Fruit fly (Drosophila melanogaster) whole organism, embryonic: ENCODE data around the gene CG31638.

ENCODE experiments used
- BEAF-32 ChIP-seq: fragments of 200-800 bp; sonication (Bioruptor generic); optimal IDR thresholded peaks from 3 replicates; lab custom pipeline; 2017; ENCODE audit warnings: missing biosample characterization, missing genetic modification characterization, mild to moderate bottlenecking, moderate library complexity, missing genetic modification reagents
- Bdp1 ChIP-seq: fragments of 200-800 bp; sonication (Bioruptor generic); optimal IDR thresholded peaks from 3 replicates; lab custom pipeline; 2016; ENCODE audit warnings: missing biosample characterization, missing genetic modification characterization
- CG11085 ChIP-seq: fragments of 200-800 bp; sonication (Bioruptor generic); IDR thresholded peaks from 2 replicates; pipeline ENCODE4 v1.3.6; 2022; ENCODE audit warnings: missing biosample characterization, missing genetic modification characterization
- CG11695 ChIP-seq: fragments of 200-800 bp; sonication (Bioruptor generic); IDR thresholded peaks from 3 replicates; pipeline ENCODE4 v1.3.6; 2022; ENCODE audit warnings: missing biosample characterization, missing genetic modification characterization
- CG13123 ChIP-seq: fragments of 200-800 bp; sonication (Bioruptor generic); optimal IDR thresholded peaks from 2 replicates; lab custom pipeline; 2016; ENCODE audit warnings: missing biosample characterization, missing genetic modification characterization
- CG14050 ChIP-seq: fragments of 200-800 bp; sonication (Bioruptor generic); IDR thresholded peaks from 3 replicates; pipeline ENCODE4 v1.3.6; 2022; ENCODE audit warnings: missing biosample characterization, missing genetic modification characterization
- CG15073 ChIP-seq: fragments of 200-800 bp; sonication (Bioruptor generic); optimal IDR thresholded peaks from 2 replicates; lab custom pipeline; 2016; ENCODE audit warnings: missing biosample characterization, missing genetic modification characterization
- CG15479 ChIP-seq: fragments of 200-800 bp; sonication (Bioruptor generic); optimal IDR thresholded peaks from 3 replicates; lab custom pipeline; 2019; ENCODE audit warnings: missing biosample characterization, mild to moderate bottlenecking, missing genetic modification characterization, moderate library complexity
- CG16779 ChIP-seq: fragments of 200-800 bp; sonication (Bioruptor generic); IDR thresholded peaks from 2 replicates; pipeline ENCODE4 v1.3.6; 2022; ENCODE audit warnings: missing biosample characterization, missing genetic modification characterization
- CG17829 ChIP-seq: fragments of 200-800 bp; optimal IDR thresholded peaks from 2 replicates; lab custom pipeline; 2019; ENCODE audit warnings: missing biosample characterization, mild to moderate bottlenecking, missing genetic modification characterization, moderate library complexity
- CG2199 ChIP-seq: fragments of 200-800 bp; sonication (Bioruptor generic); IDR thresholded peaks from 3 replicates; pipeline ENCODE4 v1.3.6; 2022; ENCODE audit warnings: missing biosample characterization, missing genetic modification characterization
- CG2875 ChIP-seq: fragments of 200-800 bp; sonication (Bioruptor generic); optimal IDR thresholded peaks from 2 replicates; lab custom pipeline; 2017; ENCODE audit warnings: missing biosample characterization, mild to moderate bottlenecking, missing genetic modification characterization, missing genetic modification reagents
- CG30020 ChIP-seq: fragments of 200-800 bp; optimal IDR thresholded peaks from 2 replicates; lab custom pipeline; 2019; ENCODE audit warnings: missing biosample characterization, mild to moderate bottlenecking, missing genetic modification characterization, moderate library complexity
- CG3281 ChIP-seq: fragments of 200-800 bp; sonication (Bioruptor generic); optimal IDR thresholded peaks from 3 replicates; lab custom pipeline; 2017; ENCODE audit warnings: missing biosample characterization, mild to moderate bottlenecking, missing genetic modification characterization
- CG4360 ChIP-seq: fragments of 200-800 bp; sonication (Bioruptor generic); IDR thresholded peaks from 2 replicates; pipeline ENCODE4 v1.3.6; 2022; ENCODE audit warnings: missing biosample characterization, missing genetic modification characterization
- CG4854 ChIP-seq: fragments of 200-800 bp; sonication (Bioruptor generic); optimal IDR thresholded peaks from 2 replicates; lab custom pipeline; 2016; ENCODE audit warnings: missing biosample characterization, missing genetic modification characterization, inconsistent platforms
- CG6272 ChIP-seq: fragments of 200-800 bp; sonication (Bioruptor generic); IDR thresholded peaks from 2 replicates; pipeline ENCODE4 v1.3.6; 2022; ENCODE audit warnings: missing biosample characterization, missing genetic modification characterization
- CG7357 ChIP-seq: fragments of 200-800 bp; sonication (Bioruptor generic); IDR thresholded peaks from 3 replicates; pipeline ENCODE4 v1.3.6; 2022; ENCODE audit warnings: missing biosample characterization, missing genetic modification characterization
- Dll ChIP-seq: fragments of 200-800 bp; sonication (Bioruptor generic); IDR thresholded peaks from 4 replicates; pipeline ENCODE4 v1.3.6; 2022; ENCODE audit warnings: missing biosample characterization, missing genetic modification characterization; ENCODE audit not compliant: partially characterized antibody
- Doc3 ChIP-seq: fragments of 200-800 bp; sonication (Bioruptor generic); IDR thresholded peaks from 3 replicates; pipeline ENCODE4 v1.3.6; 2022; ENCODE audit warnings: missing biosample characterization, missing genetic modification characterization; ENCODE audit not compliant: partially characterized antibody
- Dref ChIP-seq: fragments of 200-800 bp; sonication (Bioruptor generic); IDR thresholded peaks from 2 replicates; pipeline ENCODE4 v1.3.6; 2022; ENCODE audit warnings: missing biosample characterization, missing genetic modification characterization
- Ets65A ChIP-seq: fragments of 200-800 bp; sonication (Bioruptor generic); peaks from one replicate; lab custom pipeline; 2016; ENCODE audit warnings: missing biosample characterization, missing genetic modification characterization
- Fer1 ChIP-seq: fragments of 200-800 bp; sonication (Bioruptor generic); optimal IDR thresholded peaks from 2 replicates; lab custom pipeline; 2017; ENCODE audit warnings: missing biosample characterization, mild to moderate bottlenecking, missing genetic modification characterization
- H2.0 ChIP-seq: fragments of 200-800 bp; sonication (Bioruptor generic); IDR thresholded peaks from 2 replicates; pipeline ENCODE4 v1.3.6; 2022; ENCODE audit warnings: missing biosample characterization, missing genetic modification characterization
- HLH54F ChIP-seq: fragments of 200-800 bp; sonication (Bioruptor generic); optimal IDR thresholded peaks from 3 replicates; lab custom pipeline; 2016; ENCODE audit warnings: missing biosample characterization, missing genetic modification characterization
- Hmx ChIP-seq: fragments of 200-800 bp; sonication (Bioruptor generic); optimal IDR thresholded peaks from 2 replicates; lab custom pipeline; 2016; ENCODE audit warnings: missing biosample characterization, missing genetic modification characterization
- MBD-R2 ChIP-seq: fragments of 200-800 bp; sonication (Bioruptor generic); IDR thresholded peaks from 2 replicates; pipeline ENCODE4 v1.3.6; 2022; ENCODE audit warnings: missing biosample characterization, missing genetic modification characterization
- Max ChIP-seq: fragments of 200-800 bp; sonication (Bioruptor generic); optimal IDR thresholded peaks from 2 replicates; lab custom pipeline; 2016; ENCODE audit warnings: missing biosample characterization, mild to moderate bottlenecking, missing genetic modification characterization
- Meics ChIP-seq: fragments of 200-800 bp; sonication (Bioruptor generic); optimal IDR thresholded peaks from 2 replicates; lab custom pipeline; 2017; ENCODE audit warnings: missing biosample characterization, mild to moderate bottlenecking, missing genetic modification characterization
- Nf-YA ChIP-seq: fragments of 200-800 bp; sonication (Bioruptor generic); IDR thresholded peaks from 2 replicates; pipeline ENCODE4 v1.3.6; 2022; ENCODE audit warnings: missing biosample characterization, missing genetic modification characterization
- Oli ChIP-seq: fragments of 200-800 bp; sonication (Bioruptor generic); optimal IDR thresholded peaks from 2 replicates; lab custom pipeline; 2018; ENCODE audit warnings: missing biosample characterization, mild to moderate bottlenecking, missing genetic modification characterization, moderate library complexity
- TFAM ChIP-seq: fragments of 200-800 bp; sonication (Bioruptor generic); optimal IDR thresholded peaks from 2 replicates; lab custom pipeline; 2017; ENCODE audit warnings: missing biosample characterization, missing genetic modification characterization, inconsistent platforms
- Taf1 ChIP-seq: fragments of 200-800 bp; sonication (Bioruptor generic); IDR thresholded peaks from 2 replicates; pipeline ENCODE4 v1.3.6; 2022; ENCODE audit warnings: missing biosample characterization, missing genetic modification characterization
- Trl ChIP-seq, 3 experiments: fragments of >200 bp in 2 of 3; fragments of 200-800 bp in 1 of 3; sonication (Bioruptor generic) in 1 of 3; optimal IDR thresholded peaks; 2 replicates in 1 of 3; 3 replicates in 2 of 3; lab custom pipeline; 2016 to 2017; ENCODE audit warnings: missing biosample characterization in 1 of 3, missing genetic modification characterization in 1 of 3
- Xrp1 ChIP-seq: fragments of 200-800 bp; sonication (Bioruptor generic); IDR thresholded peaks from 2 replicates; pipeline ENCODE4 v1.3.6; 2022; ENCODE audit warnings: missing biosample characterization, missing genetic modification characterization
- al ChIP-seq: fragments of 200-800 bp; sonication (Bioruptor generic); IDR thresholded peaks from 2 replicates; pipeline ENCODE4 v1.3.6; 2022; ENCODE audit warnings: missing biosample characterization, missing genetic modification characterization
- ara ChIP-seq: fragments of 200-800 bp; sonication (Bioruptor generic); IDR thresholded peaks from 2 replicates; pipeline ENCODE4 v1.3.6; 2022; ENCODE audit warnings: missing biosample characterization, missing genetic modification characterization
- az2 ChIP-seq: fragments of 200-800 bp; sonication (Bioruptor generic); optimal IDR thresholded peaks from 3 replicates; lab custom pipeline; 2016; ENCODE audit warnings: missing biosample characterization, missing genetic modification characterization
- danr ChIP-seq: fragments of 200-800 bp; sonication (Bioruptor generic); IDR thresholded peaks from 2 replicates; pipeline ENCODE4 v1.3.6; 2022; ENCODE audit warnings: missing biosample characterization, missing genetic modification characterization
- dati ChIP-seq: fragments of 200-800 bp; sonication (Bioruptor generic); IDR thresholded peaks from 2 replicates; pipeline ENCODE4 v1.3.6; 2022; ENCODE audit warnings: missing biosample characterization, missing genetic modification characterization
- ewg ChIP-seq: fragments of 200-800 bp; sonication (Bioruptor generic); optimal IDR thresholded peaks from 3 replicates; lab custom pipeline; 2017; ENCODE audit warnings: mild to moderate bottlenecking, missing biosample characterization, missing genetic modification reagents, missing genetic modification characterization
- ftz-f1 ChIP-seq: fragments of 200-800 bp; sonication (Bioruptor generic); optimal IDR thresholded peaks from 2 replicates; lab custom pipeline; 2016; ENCODE audit warnings: missing biosample characterization, missing genetic modification characterization
- fu2 ChIP-seq: fragments of 200-800 bp; sonication (Bioruptor generic); optimal IDR thresholded peaks from 2 replicates; lab custom pipeline; 2016; ENCODE audit warnings: missing biosample characterization, missing genetic modification characterization
- gsb ChIP-seq: fragments of 200-800 bp; sonication (Bioruptor generic); IDR thresholded peaks from 2 replicates; pipeline ENCODE4 v1.3.6; 2022; ENCODE audit warnings: missing biosample characterization, missing genetic modification characterization
- hbn ChIP-seq: fragments of 200-800 bp; sonication (Bioruptor generic); IDR thresholded peaks from 2 replicates; pipeline ENCODE4 v1.3.6; 2022; ENCODE audit warnings: missing biosample characterization, missing genetic modification characterization; ENCODE audit not compliant: partially characterized antibody
- her ChIP-seq: fragments of 200-800 bp; sonication (Bioruptor generic); optimal IDR thresholded peaks from 2 replicates; lab custom pipeline; 2016; ENCODE audit warnings: missing biosample characterization, missing genetic modification characterization
- lbe ChIP-seq: fragments of 200-800 bp; sonication (Bioruptor generic); optimal IDR thresholded peaks from 2 replicates; lab custom pipeline; 2016; ENCODE audit warnings: missing biosample characterization, mild to moderate bottlenecking, missing genetic modification characterization
- pfk ChIP-seq: fragments of 200-800 bp; sonication (Bioruptor generic); optimal IDR thresholded peaks from 2 replicates; lab custom pipeline; 2018; ENCODE audit warnings: missing biosample characterization, mild to moderate bottlenecking, missing genetic modification characterization, moderate library complexity
- pita ChIP-seq: fragments of 200-800 bp; sonication (Bioruptor generic); optimal IDR thresholded peaks from 2 replicates; lab custom pipeline; 2017; ENCODE audit warnings: missing biosample characterization, mild to moderate bottlenecking, missing genetic modification characterization
- ranshi ChIP-seq: fragments of 200-800 bp; sonication (Bioruptor generic); IDR thresholded peaks from 2 replicates; pipeline ENCODE4 v1.3.6; 2022; ENCODE audit warnings: missing biosample characterization, missing genetic modification characterization
- sens ChIP-seq: fragments of 200-800 bp; sonication (Bioruptor generic); peaks from one replicate; lab custom pipeline; 2016; ENCODE audit warnings: missing biosample characterization, missing genetic modification characterization
- sens-2 ChIP-seq: fragments of 200-800 bp; sonication (Bioruptor generic); IDR thresholded peaks from 2 replicates; pipeline ENCODE4 v1.3.6; 2022; ENCODE audit warnings: missing biosample characterization, missing genetic modification characterization
- vnd ChIP-seq: fragments of 200-800 bp; sonication (Bioruptor generic); IDR thresholded peaks from 3 replicates; pipeline ENCODE4 v1.3.6; 2022; ENCODE audit warnings: missing biosample characterization, missing genetic modification characterization; ENCODE audit not compliant: partially characterized antibody

The CG31638 gene

dm6 chr2L:6508666-6509065 is 17.8 kb downstream of the CG31638 start (continued):
- peak; percentile 41; the same call in 1 of the 2 replicates for TF ChIP-seq Xrp1 (GFP tag; lab: Robert Waterston, UW)
- TF ChIP-seq TFAM, result no peak
- TF ChIP-seq CG15479, result no peak
- no peak for TF ChIP-seq Taf1 (GFP tag; lab: Robert Waterston, UW)
- no peak for TF ChIP-seq ranshi (GFP tag; lab: Robert Waterston, UW)
- TF ChIP-seq sens (GFP tag; lab: Kevin White, UChicago), result peak; percentile 0
- no peak for TF ChIP-seq Trl (optimal IDR thresholded peaks at IDR 0.05; lab: Kevin White, UChicago)
- no peak for TF ChIP-seq Trl (GFP tag; optimal IDR thresholded peaks at IDR 0.05; lab: Kevin White, UChicago)
- no peak for TF ChIP-seq ewg (GFP tag; lab: Kevin White, UChicago)
- TF ChIP-seq Meics, result no peak
- TF ChIP-seq CG7357, result no peak
- no peak for TF ChIP-seq danr (GFP tag; lab: Robert Waterston, UW)
- no peak for TF ChIP-seq CG2875
- TF ChIP-seq gsb, result no peak
- no peak for TF ChIP-seq ftz-f1 (GFP tag; lab: Kevin White, UChicago)
- no peak for TF ChIP-seq CG4360 (GFP tag; lab: Robert Waterston, UW)
- no peak for TF ChIP-seq fu2
- TF ChIP-seq Oli (tag; lab: Kevin White, UChicago), result peak; percentile 49
- TF ChIP-seq sens-2, result no peak
- no peak for TF ChIP-seq Dref (GFP tag; lab: Robert Waterston, UW)
- TF ChIP-seq Dll (GFP tag; lab: Robert Waterston, UW), result no peak
- no peak for TF ChIP-seq H2.0 (GFP tag; lab: Robert Waterston, UW)
- TF ChIP-seq HLH54F (GFP tag; lab: Kevin White, UChicago), result no peak
- TF ChIP-seq al (GFP tag; lab: Robert Waterston, UW), result no peak
- no peak for TF ChIP-seq pfk
- no peak for TF ChIP-seq Nf-YA (GFP tag; lab: Robert Waterston, UW)
- TF ChIP-seq Hmx (GFP tag; lab: Kevin White, UChicago), result no peak
- no peak for TF ChIP-seq Ets65A (GFP tag; lab: Kevin White, UChicago)
- no peak for TF ChIP-seq dati (GFP tag; lab: Robert Waterston, UW)
- no peak for TF ChIP-seq pita (GFP tag; lab: Kevin White, UChicago)
- no peak for TF ChIP-seq Bdp1 (GFP tag; lab: Kevin White, UChicago)
- no peak for TF ChIP-seq her (GFP tag; lab: Kevin White, UChicago)
- TF ChIP-seq CG11085, result no peak
- no peak for TF ChIP-seq CG14050 (GFP tag; lab: Robert Waterston, UW)
- TF ChIP-seq MBD-R2 (GFP tag; lab: Robert Waterston, UW), result no peak
- no peak for TF ChIP-seq CG15073 (GFP tag; lab: Kevin White, UChicago)
- no peak for TF ChIP-seq CG6272 (GFP tag; lab: Robert Waterston, UW)
- no peak for TF ChIP-seq hbn (GFP tag; lab: Robert Waterston, UW)
- TF ChIP-seq CG30020, result no peak
- TF ChIP-seq CG3281 (GFP tag; lab: Kevin White, UChicago), result no peak
- TF ChIP-seq Doc3 (GFP tag; lab: Robert Waterston, UW), result no peak
- peak; percentile 29 for TF ChIP-seq az2 (GFP tag; lab: Kevin White, UChicago)
- TF ChIP-seq lbe, result no peak
- no peak for TF ChIP-seq Max (GFP tag; lab: Kevin White, UChicago)
- no peak for TF ChIP-seq CG16779
- TF ChIP-seq Fer1 (GFP tag; lab: Kevin White, UChicago), result no peak
- TF ChIP-seq vnd (GFP tag; lab: Robert Waterston, UW), result no peak
- TF ChIP-seq CG4854 (GFP tag; lab: Kevin White, UChicago), result no peak
- peak; percentile 16 for TF ChIP-seq CG17829 (tag; lab: Kevin White, UChicago)
- TF ChIP-seq CG13123, result no peak
- no peak for TF ChIP-seq CG11695 (GFP tag; lab: Robert Waterston, UW)
- no peak for TF ChIP-seq CG2199 (GFP tag; lab: Robert Waterston, UW)
- no peak for TF ChIP-seq ara (GFP tag; lab: Robert Waterston, UW)
- TF ChIP-seq BEAF-32, result no peak
